Worm (Caenorhabditis elegans): ENCODE measurements around the gene grl-3.

ce11 chrV:11390394-11390793 lies 20.9 kb upstream of the grl-3 start, which contains the start of the genes K03B8.11 and K03B8.14:
- no peak for TF ChIP-seq nhr-237 (tag; optimal IDR thresholded peaks at IDR 0.05)
- no peak for TF ChIP-seq lsy-2 (tag; optimal IDR thresholded peaks at IDR 0.05)
- TF ChIP-seq nhr-76 (tag; optimal IDR thresholded peaks at IDR 0.05) = no peak
- no peak for TF ChIP-seq unc-62 (GFP tag; optimal IDR thresholded peaks at IDR 0.05)
- no peak for TF ChIP-seq unc-39 (tag; optimal IDR thresholded peaks at IDR 0.05)
- TF ChIP-seq mab-5 (tag; optimal IDR thresholded peaks at IDR 0.05) = no peak
- TF ChIP-seq ces-1 (GFP tag; optimal IDR thresholded peaks at IDR 0.05) = no peak
- TF ChIP-seq sptf-1 (tag; optimal IDR thresholded peaks at IDR 0.05) = no peak
- TF ChIP-seq snpc-4 (tag; optimal IDR thresholded peaks at IDR 0.05) = no peak
- no peak for TF ChIP-seq lin-13 (tag; optimal IDR thresholded peaks at IDR 0.05)
- no peak for TF ChIP-seq nhr-28 (tag; optimal IDR thresholded peaks at IDR 0.05)
- no peak for TF ChIP-seq unc-120 (tag; optimal IDR thresholded peaks at IDR 0.05; ENCODE audit: poor library complexity, severe bottlenecking)
- TF ChIP-seq nhr-12 (tag; optimal IDR thresholded peaks at IDR 0.05) = no peak
- no peak for TF ChIP-seq mep-1 (tag; optimal IDR thresholded peaks at IDR 0.05)
